Fruit fly (Drosophila melanogaster) whole organism, embryonic: ENCODE data around the gene nwk.
A peak's percentile ranks its signal among the peaks of the same experiment; 100 is the strongest.

Source experiments
- Ada2b ChIP-seq: fragments of 200-800 bp; sonication (Bioruptor generic); IDR thresholded peaks from 2 replicates; pipeline ENCODE4 v1.3.6; 2022; ENCODE audit warnings: missing biosample characterization, missing genetic modification characterization
- Adf1 ChIP-seq: fragments of 200-800 bp; sonication (Bioruptor generic); IDR thresholded peaks from 2 replicates; pipeline ENCODE4 v1.3.6; 2022; ENCODE audit warnings: missing biosample characterization, missing genetic modification characterization
- CG10431 ChIP-seq: fragments of 200-800 bp; sonication (Bioruptor generic); optimal IDR thresholded peaks from 3 replicates; lab custom pipeline; 2018; ENCODE audit warnings: missing biosample characterization, mild to moderate bottlenecking, missing genetic modification characterization
- CG10979 ChIP-seq: fragments of 200-800 bp; sonication (Bioruptor generic); optimal IDR thresholded peaks from 2 replicates; lab custom pipeline; 2018; ENCODE audit warnings: missing biosample characterization, mild to moderate bottlenecking, missing genetic modification characterization, moderate library complexity
- CG11085 ChIP-seq: fragments of 200-800 bp; sonication (Bioruptor generic); IDR thresholded peaks from 2 replicates; pipeline ENCODE4 v1.3.6; 2022; ENCODE audit warnings: missing biosample characterization, missing genetic modification characterization
- CG12104 ChIP-seq: fragments of 200-800 bp; sonication (Bioruptor generic); optimal IDR thresholded peaks from 3 replicates; lab custom pipeline; 2016; ENCODE audit warnings: missing biosample characterization, missing genetic modification characterization
- CG1233 ChIP-seq: fragments of 200-800 bp; sonication (Bioruptor generic); optimal IDR thresholded peaks from 4 replicates; lab custom pipeline; 2018; ENCODE audit warnings: missing biosample characterization, mild to moderate bottlenecking, missing genetic modification characterization
- CG14860 ChIP-seq: fragments of 200-800 bp; sonication (Bioruptor generic); IDR thresholded peaks from 3 replicates; pipeline ENCODE4 v1.3.6; 2022; ENCODE audit warnings: missing biosample characterization, missing genetic modification characterization; ENCODE audit not compliant: partially characterized antibody
- CG15479 ChIP-seq: fragments of 200-800 bp; sonication (Bioruptor generic); optimal IDR thresholded peaks from 3 replicates; lab custom pipeline; 2019; ENCODE audit warnings: missing biosample characterization, mild to moderate bottlenecking, missing genetic modification characterization, moderate library complexity
- CG1647 ChIP-seq: fragments of 200-800 bp; sonication (Bioruptor generic); optimal IDR thresholded peaks from 3 replicates; lab custom pipeline; 2016; ENCODE audit warnings: missing biosample characterization, missing genetic modification characterization
- CG17359 ChIP-seq: fragments of 200-800 bp; sonication (Bioruptor generic); optimal IDR thresholded peaks from 3 replicates; lab custom pipeline; 2018; ENCODE audit warnings: missing biosample characterization, mild to moderate bottlenecking, missing genetic modification characterization, moderate library complexity
- CG17385 ChIP-seq: fragments of 200-800 bp; sonication (Bioruptor generic); optimal IDR thresholded peaks from 3 replicates; lab custom pipeline; 2018; ENCODE audit warnings: missing biosample characterization, mild to moderate bottlenecking, missing genetic modification characterization
- CG2199 ChIP-seq: fragments of 200-800 bp; sonication (Bioruptor generic); IDR thresholded peaks from 3 replicates; pipeline ENCODE4 v1.3.6; 2022; ENCODE audit warnings: missing biosample characterization, missing genetic modification characterization
- CG31224 ChIP-seq: fragments of 200-800 bp; sonication (Bioruptor generic); IDR thresholded peaks from 2 replicates; pipeline ENCODE4 v1.3.6; 2022; ENCODE audit warnings: missing biosample characterization, missing genetic modification characterization
- CG33557 ChIP-seq: fragments of 200-800 bp; sonication (Bioruptor generic); optimal IDR thresholded peaks from 2 replicates; lab custom pipeline; 2019; ENCODE audit warnings: missing biosample characterization, mild to moderate bottlenecking, missing genetic modification characterization, moderate library complexity
- CG34376 ChIP-seq: fragments of 200-800 bp; sonication (Bioruptor generic); optimal IDR thresholded peaks from 2 replicates; lab custom pipeline; 2018; ENCODE audit warnings: missing biosample characterization, mild to moderate bottlenecking, missing genetic modification characterization
- CG4404 ChIP-seq: fragments of 200-800 bp; sonication (Bioruptor generic); IDR thresholded peaks from 2 replicates; pipeline ENCODE4 v1.3.6; 2022; ENCODE audit warnings: missing biosample characterization, missing genetic modification characterization
- CG7271 ChIP-seq: fragments of 200-800 bp; sonication (Bioruptor generic); optimal IDR thresholded peaks from 2 replicates; lab custom pipeline; 2018; ENCODE audit warnings: missing biosample characterization, mild to moderate bottlenecking, missing genetic modification characterization, moderate library complexity
- CG9437 ChIP-seq: fragments of 200-800 bp; sonication (Bioruptor generic); optimal IDR thresholded peaks from 2 replicates; lab custom pipeline; 2018; ENCODE audit warnings: missing biosample characterization, mild to moderate bottlenecking, missing genetic modification characterization
- Dfd ChIP-seq, 2 experiments: fragments of >200 bp; optimal IDR thresholded peaks; 2 replicates each; lab custom pipeline; 2017; ENCODE audit warnings: missing biosample characterization in 2 of 2, missing genetic modification characterization in 2 of 2
- Doc2 ChIP-seq: fragments of 200-800 bp; sonication (Bioruptor generic); IDR thresholded peaks from 2 replicates; pipeline ENCODE4 v1.3.6; 2022; ENCODE audit warnings: missing biosample characterization, missing genetic modification characterization
- Doc3 ChIP-seq: fragments of 200-800 bp; sonication (Bioruptor generic); IDR thresholded peaks from 3 replicates; pipeline ENCODE4 v1.3.6; 2022; ENCODE audit warnings: missing biosample characterization, missing genetic modification characterization; ENCODE audit not compliant: partially characterized antibody
- Eip74EF ChIP-seq, 2 experiments: fragments of 200-800 bp in 1 of 2; fragments of >200 bp in 1 of 2; sonication (Bioruptor generic) in 1 of 2; optimal IDR thresholded peaks; 2 replicates each; lab custom pipeline; 2017 to 2019; ENCODE audit warnings: missing biosample characterization in 2 of 2, missing genetic modification characterization in 2 of 2, mild to moderate bottlenecking in 1 of 2, moderate library complexity in 1 of 2
- Hey ChIP-seq: fragments of 200-800 bp; sonication (Bioruptor generic); optimal IDR thresholded peaks from 3 replicates; lab custom pipeline; 2018; ENCODE audit warnings: missing biosample characterization, mild to moderate bottlenecking, missing genetic modification characterization
- HmgZ ChIP-seq: fragments of 200-800 bp; sonication (Bioruptor generic); optimal IDR thresholded peaks from 2 replicates; lab custom pipeline; 2018; ENCODE audit warnings: missing biosample characterization, mild to moderate bottlenecking, missing genetic modification characterization
- Rx ChIP-seq: fragments of 200-800 bp; sonication (Bioruptor generic); IDR thresholded peaks from 2 replicates; pipeline ENCODE4 v1.3.6; 2022; ENCODE audit warnings: missing biosample characterization, missing genetic modification characterization
- Ssrp ChIP-seq: fragments of 200-800 bp; sonication (Bioruptor generic); optimal IDR thresholded peaks from 2 replicates; lab custom pipeline; 2018; ENCODE audit warnings: missing biosample characterization, mild to moderate bottlenecking, missing genetic modification characterization, moderate library complexity
- Stat92E ChIP-seq, 3 experiments: fragments of >200 bp in 2 of 3; fragments of 200-800 bp in 1 of 3; sonication (Bioruptor generic) in 1 of 3; optimal IDR thresholded peaks; 2 replicates each; lab custom pipeline; 2017 to 2019; ENCODE audit warnings: missing biosample characterization in 3 of 3, missing genetic modification characterization in 3 of 3, mild to moderate bottlenecking in 1 of 3, moderate library complexity in 1 of 3
- Tbp ChIP-seq: fragments of >200 bp; optimal IDR thresholded peaks from 2 replicates; lab custom pipeline; 2018; ENCODE audit warnings: missing biosample characterization, missing genetic modification characterization
- ap ChIP-seq: fragments of 200-800 bp; sonication (Bioruptor generic); IDR thresholded peaks from 2 replicates; pipeline ENCODE4 v1.3.6; 2022; ENCODE audit warnings: missing biosample characterization, missing genetic modification characterization
- ara ChIP-seq: fragments of 200-800 bp; sonication (Bioruptor generic); IDR thresholded peaks from 2 replicates; pipeline ENCODE4 v1.3.6; 2022; ENCODE audit warnings: missing biosample characterization, missing genetic modification characterization
- cas ChIP-seq: fragments of 200-800 bp; sonication (Bioruptor generic); IDR thresholded peaks from 2 replicates; pipeline ENCODE4 v1.3.6; 2022; ENCODE audit warnings: missing biosample characterization, missing genetic modification characterization
- cg ChIP-seq: fragments of 200-800 bp; sonication (Bioruptor generic); optimal IDR thresholded peaks from 3 replicates; lab custom pipeline; 2019; ENCODE audit warnings: missing biosample characterization, mild to moderate bottlenecking, missing genetic modification characterization, moderate library complexity
- ci ChIP-seq: fragments of 200-800 bp; sonication (Bioruptor generic); IDR thresholded peaks from 3 replicates; pipeline ENCODE4 v1.3.6; 2022; ENCODE audit warnings: missing biosample characterization, missing genetic modification characterization
- danr ChIP-seq: fragments of 200-800 bp; sonication (Bioruptor generic); IDR thresholded peaks from 2 replicates; pipeline ENCODE4 v1.3.6; 2022; ENCODE audit warnings: missing biosample characterization, missing genetic modification characterization
- dati ChIP-seq: fragments of 200-800 bp; sonication (Bioruptor generic); IDR thresholded peaks from 2 replicates; pipeline ENCODE4 v1.3.6; 2022; ENCODE audit warnings: missing biosample characterization, missing genetic modification characterization
- exex ChIP-seq: fragments of 200-800 bp; sonication (Bioruptor generic); optimal IDR thresholded peaks from 4 replicates; lab custom pipeline; 2018; ENCODE audit warnings: missing biosample characterization, mild to moderate bottlenecking, missing genetic modification characterization, moderate library complexity
- grau ChIP-seq: fragments of 200-800 bp; optimal IDR thresholded peaks from 3 replicates; lab custom pipeline; 2019; ENCODE audit warnings: missing biosample characterization, mild to moderate bottlenecking, missing genetic modification characterization, moderate library complexity
- klu ChIP-seq: fragments of 200-800 bp; sonication (Bioruptor generic); IDR thresholded peaks from 2 replicates; pipeline ENCODE4 v1.3.6; 2022; ENCODE audit warnings: missing biosample characterization, missing genetic modification characterization
- nmo ChIP-seq: fragments of 200-800 bp; sonication (Bioruptor generic); optimal IDR thresholded peaks from 2 replicates; lab custom pipeline; 2018; ENCODE audit warnings: missing biosample characterization, mild to moderate bottlenecking, missing genetic modification characterization, moderate library complexity
- nom ChIP-seq: fragments of 200-800 bp; sonication (Bioruptor generic); optimal IDR thresholded peaks from 2 replicates; lab custom pipeline; 2017; ENCODE audit warnings: missing biosample characterization, missing genetic modification characterization, mild to moderate bottlenecking, moderate library complexity, missing genetic modification reagents
- peb ChIP-seq: fragments of 200-800 bp; sonication (Bioruptor generic); IDR thresholded peaks from 2 replicates; pipeline ENCODE4 v1.3.6; 2022; ENCODE audit warnings: missing biosample characterization, missing genetic modification characterization
- row ChIP-seq: fragments of 200-800 bp; sonication (Bioruptor generic); IDR thresholded peaks from 3 replicates; pipeline ENCODE4 v1.3.6; 2022; ENCODE audit warnings: missing biosample characterization, missing genetic modification characterization
- salm ChIP-seq: fragments of 200-800 bp; sonication (Bioruptor generic); optimal IDR thresholded peaks from 2 replicates; lab custom pipeline; 2018; ENCODE audit warnings: missing biosample characterization, mild to moderate bottlenecking, missing genetic modification characterization
- scrt ChIP-seq: fragments of 200-800 bp; sonication (Bioruptor generic); optimal IDR thresholded peaks from 2 replicates; lab custom pipeline; 2018; ENCODE audit warnings: missing biosample characterization, mild to moderate bottlenecking, missing genetic modification characterization, moderate library complexity
- shn ChIP-seq: fragments of 200-800 bp; sonication (Bioruptor generic); optimal IDR thresholded peaks from 3 replicates; lab custom pipeline; 2016; ENCODE audit warnings: missing biosample characterization, missing genetic modification characterization
- sim ChIP-seq: fragments of 200-800 bp; sonication (Bioruptor generic); IDR thresholded peaks from 2 replicates; pipeline ENCODE4 v1.3.6; 2022; ENCODE audit warnings: missing biosample characterization, missing genetic modification characterization
- vfl ChIP-seq: fragments of 200-800 bp; sonication (Bioruptor generic); optimal IDR thresholded peaks from 2 replicates; lab custom pipeline; 2016; ENCODE audit warnings: missing biosample characterization, missing genetic modification characterization
- zen2 ChIP-seq: fragments of 200-800 bp; sonication (Bioruptor generic); IDR thresholded peaks from 3 replicates; pipeline ENCODE4 v1.3.6; 2022; ENCODE audit warnings: missing biosample characterization, missing genetic modification characterization; ENCODE audit not compliant: partially characterized antibody

The nwk gene

DNA sequence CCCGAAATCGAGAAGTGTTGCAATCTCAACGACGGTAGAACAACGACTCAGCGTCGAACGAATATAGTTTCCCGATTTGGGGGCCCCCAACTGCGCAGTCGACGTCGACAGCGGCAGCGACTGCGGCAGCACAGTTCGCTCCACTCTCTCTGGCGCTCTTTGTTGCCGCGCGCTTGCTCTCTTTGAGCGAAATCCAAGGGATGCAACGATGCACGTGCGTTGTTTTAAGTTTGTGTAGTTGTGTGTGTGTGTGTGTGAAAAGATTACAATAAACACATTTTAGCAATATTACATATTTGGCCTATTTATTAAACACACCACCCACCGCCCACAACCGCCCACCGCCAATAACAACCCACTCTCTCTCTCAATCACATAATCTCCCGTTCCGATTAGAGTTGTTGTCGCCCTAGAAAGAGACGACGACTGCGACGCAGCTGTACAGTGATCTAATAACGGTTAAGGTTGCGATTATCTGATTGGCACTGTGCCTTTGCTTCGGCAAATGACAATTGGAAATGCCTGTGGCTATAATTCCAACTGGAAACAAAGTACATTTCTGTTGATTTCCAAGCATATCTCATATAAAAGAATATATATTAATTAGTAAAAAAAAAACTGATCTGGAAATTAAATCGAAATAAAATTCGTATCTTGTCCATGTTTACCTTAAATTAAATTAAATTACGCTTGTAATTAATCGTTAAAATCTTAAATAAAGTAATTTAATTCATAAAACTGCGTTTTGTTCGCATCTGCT is 12.2 kb upstream of the nwk start (continued):
- peak; percentile 21 for TF ChIP-seq scrt
- no peak for TF ChIP-seq CG15479 (GFP tag; lab: Kevin White, UChicago)
- no peak for TF ChIP-seq CG10979
- TF ChIP-seq CG12104 (GFP tag; lab: Kevin White, UChicago) = no peak
- no peak for TF ChIP-seq Rx (GFP tag; lab: Robert Waterston, UW)
- no peak for TF ChIP-seq CG11085
- TF ChIP-seq CG9437 (GFP tag; lab: Kevin White, UChicago) = peak; percentile 49
- TF ChIP-seq sim (GFP tag; lab: Robert Waterston, UW) = no peak
- TF ChIP-seq Dfd (GFP tag; optimal IDR thresholded peaks at IDR 0.05; lab: Kevin White, UChicago) = no peak
- 0 out of 3 replicates have a peak, but pooled peaks have one; percentile 20 for TF ChIP-seq row (GFP tag; lab: Robert Waterston, UW)
- TF ChIP-seq CG17385 = peak; percentile 5
- no peak for TF ChIP-seq CG10431 (GFP tag; lab: Kevin White, UChicago)
- TF ChIP-seq CG1233 = no peak
- TF ChIP-seq nom (GFP tag; lab: Kevin White, UChicago) = no peak
- no peak for TF ChIP-seq CG4404 (GFP tag; lab: Robert Waterston, UW)
- TF ChIP-seq Eip74EF (GFP tag; optimal IDR thresholded peaks at IDR 0.05; lab: Kevin White, UChicago) = no peak
- TF ChIP-seq Stat92E (GFP tag; optimal IDR thresholded peaks at IDR 0.05; lab: Kevin White, UChicago) = no peak
- peak; percentile 43 for TF ChIP-seq grau (tag; lab: Kevin White, UChicago)
- TF ChIP-seq cg = peak; percentile 43
- 0 out of 2 replicates have a peak, but pooled peaks have one; percentile 13 for TF ChIP-seq danr (GFP tag; lab: Robert Waterston, UW)
- TF ChIP-seq CG31224 (GFP tag; lab: Robert Waterston, UW) = no peak
- no peak for TF ChIP-seq CG7271 (tag; lab: Kevin White, UChicago)
- TF ChIP-seq Tbp (GFP tag; lab: Kevin White, UChicago) = no peak
- TF ChIP-seq nmo (GFP tag; lab: Kevin White, UChicago) = peak; percentile 35
- no peak for TF ChIP-seq klu
- TF ChIP-seq Ada2b (GFP tag; lab: Robert Waterston, UW) = no peak
- no peak for TF ChIP-seq Doc3 (GFP tag; lab: Robert Waterston, UW)
- no peak for TF ChIP-seq dati (GFP tag; lab: Robert Waterston, UW)
- TF ChIP-seq Hey (tag; lab: Kevin White, UChicago) = no peak
- no peak for TF ChIP-seq vfl (GFP tag; lab: Kevin White, UChicago)
- TF ChIP-seq CG2199 = no peak
- peak; percentile 50; the same call in 2 of the 3 replicates for TF ChIP-seq ci (GFP tag; lab: Robert Waterston, UW)
- TF ChIP-seq CG34376 (GFP tag; lab: Kevin White, UChicago) = peak; percentile 20
- TF ChIP-seq Ssrp (tag; lab: Kevin White, UChicago) = peak; percentile 7
- TF ChIP-seq exex = peak; percentile 56
- TF ChIP-seq cas (GFP tag; lab: Robert Waterston, UW) = no peak
- 0 out of 3 replicates have a peak, but pooled peaks have one; percentile 52 for TF ChIP-seq zen2 (GFP tag; lab: Robert Waterston, UW)
- TF ChIP-seq CG14860 (GFP tag; lab: Robert Waterston, UW) = no peak
- no peak for TF ChIP-seq ap (GFP tag; lab: Robert Waterston, UW)
- no peak for TF ChIP-seq Doc2 (GFP tag; lab: Robert Waterston, UW)
- TF ChIP-seq CG17359 (tag; lab: Kevin White, UChicago) = no peak
- peak; percentile 20 for TF ChIP-seq salm (tag; lab: Kevin White, UChicago)
- TF ChIP-seq ara (GFP tag; lab: Robert Waterston, UW) = no peak
- peak; percentile 98 for TF ChIP-seq Adf1 (GFP tag; lab: Robert Waterston, UW)
- TF ChIP-seq CG1647 (GFP tag; lab: Kevin White, UChicago) = no peak
- TF ChIP-seq shn (GFP tag; lab: Kevin White, UChicago) = no peak
- no peak for TF ChIP-seq CG33557
- no peak for TF ChIP-seq HmgZ (tag; lab: Kevin White, UChicago)
- TF ChIP-seq peb (GFP tag; lab: Robert Waterston, UW) = no peak
